Worm (Caenorhabditis elegans) whole organism, midembryonic: ENCODE measurements around the gene C27D8.3.

Experiments used
- T22C8.4 ChIP-seq: fragments of 200-800 bp; sonication (Bioruptor generic); IDR thresholded peaks from 2 replicates; pipeline ENCODE4 v1.3.6; 2022; ENCODE audit warnings: missing genetic modification characterization, missing compliant biosample characterization
- klf-2 ChIP-seq: fragments of 200-800 bp; sonication (Bioruptor generic); conservative IDR thresholded peaks from 2 replicates; pipeline ENCODE4 v1.3.6; 2022; ENCODE audit warnings: missing genetic modification reagents, missing genetic modification characterization, missing compliant biosample characterization
- ref-1 ChIP-seq: fragments of 200-800 bp; sonication (Bioruptor generic); conservative IDR thresholded peaks from 2 replicates; pipeline ENCODE4 v1.3.6; 2022; ENCODE audit warnings: missing genetic modification reagents, missing genetic modification characterization, missing compliant biosample characterization
- ztf-29 ChIP-seq: fragments of 200-800 bp; sonication (Bioruptor generic); IDR thresholded peaks from 2 replicates; pipeline ENCODE4 v1.3.6; 2022; ENCODE audit warnings: missing genetic modification reagents, missing genetic modification characterization, missing compliant biosample characterization

- TF ChIP-seq klf-2 (GFP tag; lab: Robert Waterston, UW) (no peak), ref-1 (GFP tag; lab: Robert Waterston, UW) (no peak), T22C8.4 (GFP tag; lab: Robert Waterston, UW) (no peak), ztf-29 (GFP tag; lab: Robert Waterston, UW) (no peak)
Measured at ce11 chrIV:12698880-12699279, 12.7 kb downstream of the C27D8.3 start.
